Worm (Caenorhabditis elegans): ENCODE results near the gene R01H2.2.

ce11 chrIII:7067385-7067896, 11.1 kb downstream of the R01H2.2 start, which contains the start of gene ger-1:
- TF ChIP-seq egl-27 (tag; optimal IDR thresholded peaks at IDR 0.05) (no peak), dmd-9 (GFP tag; IDR thresholded peaks at IDR 0.05) (no peak), rbr-2 (tag; optimal IDR thresholded peaks at IDR 0.05) (no peak), mdt-29 (GFP tag; IDR thresholded peaks at IDR 0.05) (no peak), lin-39 (tag; optimal IDR thresholded peaks at IDR 0.05) (no peak), duxl-1 (tag; optimal IDR thresholded peaks at IDR 0.05; ENCODE audit: poor library complexity) (no peak), ceh-28 (tag; optimal IDR thresholded peaks at IDR 0.05) (no peak), fos-1 (tag; optimal IDR thresholded peaks at IDR 0.05) (no peak), unc-62 (GFP tag; optimal IDR thresholded peaks at IDR 0.05 in 1 of 2) (no peak), unc-62 (tag; optimal IDR thresholded peaks at IDR 0.05) (no peak)

All from whole organism, L4 larva.